Worm (Caenorhabditis elegans) whole organism, young adult: Measurements from ENCODE around the gene srh-235.

Experiments
- B0336.3 ChIP-seq: fragments of 200-800 bp; sonication (Bioruptor generic); IDR thresholded peaks from 2 replicates; pipeline ENCODE4 v1.3.6; 2022; ENCODE audit warnings: missing genetic modification characterization, missing compliant biosample characterization
- C17E4.6 ChIP-seq: fragments of 200-800 bp; sonication (Bioruptor generic); IDR thresholded peaks from 2 replicates; pipeline ENCODE4 v1.3.6; 2022; ENCODE audit warnings: missing genetic modification reagents, missing genetic modification characterization, missing compliant biosample characterization
- F37B4.10 ChIP-seq: fragments of 200-800 bp; sonication (Bioruptor generic); IDR thresholded peaks from 2 replicates; pipeline ENCODE4 v1.3.6; 2022; ENCODE audit warnings: missing genetic modification characterization, missing compliant biosample characterization
- F39B2.1 ChIP-seq: fragments of 200-800 bp; sonication (Bioruptor generic); IDR thresholded peaks from 2 replicates; pipeline ENCODE4 v1.3.6; 2022; ENCODE audit warnings: missing genetic modification reagents, missing genetic modification characterization, missing compliant biosample characterization
- F49E8.2 ChIP-seq: sonication (generic microtip); optimal IDR thresholded peaks from 3 replicates; lab custom pipeline; 2017; ENCODE audit warnings: missing genetic modification characterization, mild to moderate bottlenecking, missing compliant biosample characterization, antibody characterized with exemption, moderate library complexity; ENCODE audit not compliant: insufficient read depth
- F57C9.4 ChIP-seq: sonication (generic microtip); optimal IDR thresholded peaks from 2 replicates; lab custom pipeline; 2017; ENCODE audit warnings: mild to moderate bottlenecking, missing genetic modification characterization, missing compliant biosample characterization
- K11D2.4 ChIP-seq: fragments of 200-800 bp; sonication (Bioruptor generic); IDR thresholded peaks from 2 replicates; pipeline ENCODE4 v1.3.6; 2022; ENCODE audit warnings: missing genetic modification reagents, missing genetic modification characterization, missing compliant biosample characterization
- K12H6.12 ChIP-seq: fragments of 200-800 bp; sonication (Bioruptor generic); optimal IDR thresholded peaks from 2 replicates; lab custom pipeline; 2018; ENCODE audit warnings: mild to moderate bottlenecking, missing genetic modification characterization, missing compliant biosample characterization
- T07F8.4 ChIP-seq: sonication (generic microtip); optimal IDR thresholded peaks from 2 replicates; lab custom pipeline; 2016; ENCODE audit warnings: mild to moderate bottlenecking, missing genetic modification characterization, moderate library complexity, missing compliant biosample characterization
- T26A5.8 ChIP-seq: sonication (generic microtip); optimal IDR thresholded peaks from 2 replicates; lab custom pipeline; 2016; ENCODE audit warnings: missing genetic modification characterization, missing compliant biosample characterization
- Y53G8AR.9 ChIP-seq: fragments of 200-800 bp; sonication (Bioruptor generic); conservative IDR thresholded peaks from 2 replicates; pipeline ENCODE4 v1.3.6; 2022; ENCODE audit warnings: missing genetic modification reagents, missing genetic modification characterization, missing compliant biosample characterization
- Y56A3A.18 ChIP-seq: fragments of 200-800 bp; sonication (Bioruptor generic); IDR thresholded peaks from 2 replicates; pipeline ENCODE4 v1.3.6; 2022; ENCODE audit warnings: missing genetic modification reagents, missing genetic modification characterization, missing compliant biosample characterization
- Y79H2A.3 ChIP-seq: fragments of 200-800 bp; sonication (Bioruptor generic); conservative IDR thresholded peaks from 2 replicates; pipeline ENCODE4 v1.3.6; 2022; ENCODE audit warnings: missing genetic modification reagents, missing genetic modification characterization, missing compliant biosample characterization
- akir-1 ChIP-seq: fragments of 200-800 bp; sonication (Bioruptor generic); optimal IDR thresholded peaks from 2 replicates; lab custom pipeline; 2018; ENCODE audit warnings: mild to moderate bottlenecking, missing genetic modification characterization, moderate library complexity, missing compliant biosample characterization
- ama-1 ChIP-seq, 3 experiments: fragments of 150-350 bp in 1 of 3; sonication (generic microtip) in 2 of 3; optimal IDR thresholded peaks; 2 replicates each; lab custom pipeline; 2014 to 2018; ENCODE audit warnings: missing biosample characterization in 2 of 3, missing genetic modification characterization in 2 of 3, missing genetic modification reagents in 2 of 3
- aptf-3 ChIP-seq: fragments of 200-800 bp; sonication (Bioruptor generic); IDR thresholded peaks from 2 replicates; pipeline ENCODE4 v1.3.6; 2022; ENCODE audit warnings: missing genetic modification characterization, missing compliant biosample characterization
- atf-7 ChIP-seq: sonication (generic microtip); optimal IDR thresholded peaks from 2 replicates; lab custom pipeline; 2017; ENCODE audit warnings: mild to moderate bottlenecking, missing genetic modification characterization, missing compliant biosample characterization
- bed-2 ChIP-seq: fragments of 200-800 bp; sonication (Bioruptor generic); IDR thresholded peaks from 2 replicates; pipeline ENCODE4 v1.3.6; 2022; ENCODE audit warnings: missing genetic modification reagents, missing genetic modification characterization, missing compliant biosample characterization
- ceh-58 ChIP-seq: fragments of 200-800 bp; sonication (Bioruptor generic); IDR thresholded peaks from 2 replicates; pipeline ENCODE4 v1.3.6; 2022; ENCODE audit warnings: missing genetic modification characterization, missing compliant biosample characterization
- ceh-79 ChIP-seq: sonication (generic microtip); optimal IDR thresholded peaks from 2 replicates; lab custom pipeline; 2017; ENCODE audit warnings: mild to moderate bottlenecking, missing genetic modification characterization, missing compliant biosample characterization
- ceh-91 ChIP-seq: fragments of 200-800 bp; sonication (Bioruptor generic); IDR thresholded peaks from 2 replicates; pipeline ENCODE4 v1.3.6; 2022; ENCODE audit warnings: missing genetic modification reagents, missing genetic modification characterization, missing compliant biosample characterization
- dpff-1 ChIP-seq: sonication (generic microtip); optimal IDR thresholded peaks from 2 replicates; lab custom pipeline; 2017; ENCODE audit warnings: mild to moderate bottlenecking, missing genetic modification characterization, missing compliant biosample characterization
- efl-1 ChIP-seq: fragments of 150-350 bp; optimal IDR thresholded peaks from 2 replicates; lab custom pipeline; 2014; ENCODE audit warnings: missing biosample characterization, missing genetic modification reagents, missing genetic modification characterization
- hlh-26 ChIP-seq: fragments of 200-800 bp; sonication (Bioruptor generic); conservative IDR thresholded peaks from 2 replicates; pipeline ENCODE4 v1.3.6; 2022; ENCODE audit warnings: missing genetic modification reagents, missing genetic modification characterization, missing compliant biosample characterization
- hmg-1.2 ChIP-seq: fragments of 200-800 bp; sonication (Bioruptor generic); IDR thresholded peaks from 2 replicates; pipeline ENCODE4 v1.3.6; 2022; ENCODE audit warnings: missing genetic modification reagents, missing genetic modification characterization, missing compliant biosample characterization
- hrde-1 ChIP-seq: sonication (generic microtip); optimal IDR thresholded peaks from 2 replicates; lab custom pipeline; 2016; ENCODE audit warnings: missing genetic modification characterization, mild to moderate bottlenecking, missing compliant biosample characterization, moderate library complexity, missing genotype, missing genetic modification reagents, borderline replicate concordance
- hsf-1 ChIP-seq: fragments of 200-800 bp; sonication (Bioruptor generic); IDR thresholded peaks from 2 replicates; pipeline ENCODE4 v1.3.6; 2022; ENCODE audit warnings: missing genetic modification reagents, missing genetic modification characterization, missing compliant biosample characterization
- lin-35 ChIP-seq, 3 experiments: fragments of 150-350 bp in 2 of 3; sonication (generic microtip) in 1 of 3; optimal IDR thresholded peaks; 2 replicates each; lab custom pipeline; 2014 to 2018; ENCODE audit warnings: missing biosample characterization in 3 of 3, missing genetic modification characterization in 3 of 3, missing genetic modification reagents in 3 of 3
- lir-1 ChIP-seq: fragments of 200-800 bp; sonication (Bioruptor generic); conservative IDR thresholded peaks from 2 replicates; pipeline ENCODE4 v1.3.6; 2022; ENCODE audit warnings: missing genetic modification reagents, missing genetic modification characterization, missing compliant biosample characterization
- madf-8 ChIP-seq: fragments of 200-800 bp; sonication (Bioruptor generic); conservative IDR thresholded peaks from 2 replicates; pipeline ENCODE4 v1.3.6; 2022; ENCODE audit warnings: missing genetic modification reagents, missing genetic modification characterization, missing compliant biosample characterization
- mes-4 ChIP-seq: sonication (generic microtip); optimal IDR thresholded peaks from 2 replicates; lab custom pipeline; 2016; ENCODE audit warnings: missing genotype, missing genetic modification characterization, missing compliant biosample characterization
- nfya-2 ChIP-seq: fragments of 200-800 bp; sonication (Bioruptor generic); IDR thresholded peaks from 2 replicates; pipeline ENCODE4 v1.3.6; 2022; ENCODE audit warnings: missing genetic modification reagents, missing genetic modification characterization, missing compliant biosample characterization
- nfyb-1 ChIP-seq: fragments of 200-800 bp; sonication (Bioruptor generic); IDR thresholded peaks from 2 replicates; pipeline ENCODE4 v1.3.6; 2022; ENCODE audit warnings: missing genetic modification reagents, missing genetic modification characterization, missing compliant biosample characterization
- nhr-179 ChIP-seq: sonication (generic microtip); optimal IDR thresholded peaks from 2 replicates; lab custom pipeline; 2016; ENCODE audit warnings: mild to moderate bottlenecking, missing genetic modification characterization, missing compliant biosample characterization
- nhr-90 ChIP-seq: sonication (generic microtip); optimal IDR thresholded peaks from 2 replicates; lab custom pipeline; 2016; ENCODE audit warnings: missing genotype, mild to moderate bottlenecking, missing genetic modification characterization, missing compliant biosample characterization
- rpc-1 ChIP-seq, 2 experiments: fragments of 150-350 bp in 1 of 2; sonication (generic microtip) in 1 of 2; optimal IDR thresholded peaks; 2 replicates each; lab custom pipeline; 2014 to 2018; ENCODE audit warnings: missing biosample characterization in 1 of 2, missing genetic modification characterization in 1 of 2, missing genetic modification reagents in 1 of 2, missing genotype in 1 of 2

srh-235 gene

ce11 chrV:17485078-17485477 is 13.6 kb upstream of the srh-235 start, which contains the start of gene srh-111:
TSS of gene srh-111 (minus strand) at chrV:17485178.
- no peak for TF ChIP-seq lin-35 (GFP tag; optimal IDR thresholded peaks at IDR 0.05; lab: Kevin White, UChicago)
- TF ChIP-seq nhr-90 (tag; lab: Kevin White, UChicago), result no peak
- TF ChIP-seq ceh-58 (GFP tag; lab: Robert Waterston, UW), result no peak
- no peak for TF ChIP-seq akir-1 (GFP tag; lab: Kevin White, UChicago)
- no peak for TF ChIP-seq madf-8
- TF ChIP-seq T26A5.8 (tag; lab: Kevin White, UChicago), result no peak
- TF ChIP-seq K12H6.12, result no peak
- TF ChIP-seq ama-1 (optimal IDR thresholded peaks at IDR 0.05; lab: Kevin White, UChicago), result no peak
- no peak for TF ChIP-seq ama-1 (GFP tag; optimal IDR thresholded peaks at IDR 0.05; lab: Kevin White, UChicago)
- no peak for TF ChIP-seq rpc-1 (optimal IDR thresholded peaks at IDR 0.05; lab: Kevin White, UChicago)
- no peak for TF ChIP-seq rpc-1 (tag; optimal IDR thresholded peaks at IDR 0.05; lab: Kevin White, UChicago)
- no peak for TF ChIP-seq Y56A3A.18 (GFP tag; lab: Robert Waterston, UW)
- no peak for TF ChIP-seq Y53G8AR.9 (GFP tag; lab: Robert Waterston, UW)
- no peak for TF ChIP-seq dpff-1 (tag; lab: Kevin White, UChicago)
- no peak for TF ChIP-seq T07F8.4 (tag; lab: Kevin White, UChicago)
- no peak for TF ChIP-seq efl-1 (GFP tag; lab: Kevin White, UChicago)
- no peak for TF ChIP-seq nfya-2 (GFP tag; lab: Robert Waterston, UW)
- no peak for TF ChIP-seq ceh-79 (tag; lab: Kevin White, UChicago)
- TF ChIP-seq nhr-179, result no peak
- no peak for TF ChIP-seq nfyb-1
- TF ChIP-seq Y79H2A.3 (GFP tag; lab: Robert Waterston, UW), result no peak
- no peak for TF ChIP-seq F39B2.1

ce11 chrV:17476490-17476889 is 5.0 kb upstream of the srh-235 start, which contains the start of gene srbc-61:
TSS of gene srbc-61 (plus strand) at chrV:17476790.
- TF ChIP-seq C17E4.6 (GFP tag; lab: Robert Waterston, UW) (no peak), F39B2.1 (no peak)

- TF ChIP-seq hrde-1 (tag; lab: Kevin White, UChicago), result no peak
- no peak for TF ChIP-seq F37B4.10
- TF ChIP-seq F57C9.4 (tag; lab: Kevin White, UChicago), result no peak
- no peak for TF ChIP-seq ceh-91 (GFP tag; lab: Robert Waterston, UW)
- TF ChIP-seq hmg-1.2 (GFP tag; lab: Robert Waterston, UW), result no peak
- TF ChIP-seq B0336.3, result no peak
- TF ChIP-seq mes-4 (tag; lab: Kevin White, UChicago), result no peak
- no peak for TF ChIP-seq K11D2.4 (GFP tag; lab: Robert Waterston, UW)
- TF ChIP-seq hsf-1 (GFP tag; lab: Robert Waterston, UW), result no peak
- TF ChIP-seq atf-7, result no peak
- no peak for TF ChIP-seq bed-2 (GFP tag; lab: Robert Waterston, UW)
- no peak for TF ChIP-seq lir-1
- no peak for TF ChIP-seq aptf-3 (GFP tag; lab: Robert Waterston, UW)
- TF ChIP-seq F49E8.2 (tag; lab: Kevin White, UChicago), result no peak
- TF ChIP-seq nhr-90 (tag; lab: Kevin White, UChicago), result no peak
- no peak for TF ChIP-seq K12H6.12
- TF ChIP-seq hlh-26 (GFP tag; lab: Robert Waterston, UW), result no peak
- TF ChIP-seq, all 124 proteins: peak for 0
Observed at ce11 chrV:17473699-17474098, 2.2 kb upstream of the srh-235 start, which contains the start of gene srh-123. TSS of gene srh-123 (plus strand) at chrV:17473999.
